Worm (Caenorhabditis elegans): Measurements from ENCODE around the gene lhfp-4.

lhfp-4 gene

ce11 chrIV:17253435-17253834, 21.9 kb upstream of the lhfp-4 start:
- TF ChIP-seq unc-62 (GFP tag; optimal IDR thresholded peaks at IDR 0.05) (no peak), mab-5 (tag; optimal IDR thresholded peaks at IDR 0.05) (no peak), elt-1 (tag; optimal IDR thresholded peaks at IDR 0.05; ENCODE audit: borderline replicate concordance, insufficient read depth) (no peak), blmp-1 (tag; optimal IDR thresholded peaks at IDR 0.05) (no peak), ztf-11 (tag; optimal IDR thresholded peaks at IDR 0.05) (no peak), nhr-28 (tag; optimal IDR thresholded peaks at IDR 0.05) (no peak), mep-1 (tag; optimal IDR thresholded peaks at IDR 0.05) (no peak), sptf-1 (tag; optimal IDR thresholded peaks at IDR 0.05) (no peak)

DNA sequence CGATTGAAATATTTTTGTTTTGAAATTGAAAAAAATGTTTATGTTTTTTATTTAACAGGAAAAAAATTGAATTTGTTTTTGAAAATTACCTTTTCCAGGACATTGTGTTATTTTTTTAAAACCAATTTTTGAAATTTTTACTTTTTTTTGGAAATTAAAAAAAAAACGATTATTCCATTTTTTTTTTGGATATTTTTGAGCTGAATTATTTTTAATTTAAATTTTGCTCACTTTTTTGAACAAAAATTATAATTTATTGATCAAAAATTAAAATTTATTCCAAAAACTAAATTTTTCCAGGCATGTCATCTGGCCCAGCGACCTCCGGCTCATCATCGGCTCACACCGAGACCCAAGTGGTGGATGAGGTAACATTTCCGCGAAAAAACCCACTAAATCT, 20.4 kb upstream of the lhfp-4 start, which contains the start of gene gtf-2E1:
Gene gtf-2E1 (plus strand): TSS at position 301 of the 400 bp plus-strand sequence.
- TF ChIP-seq unc-39 (tag; optimal IDR thresholded peaks at IDR 0.05) (no peak), pha-4 (tag; optimal IDR thresholded peaks at IDR 0.05) (no peak), unc-62 (GFP tag; optimal IDR thresholded peaks at IDR 0.05) (no peak), lsy-2 (tag; optimal IDR thresholded peaks at IDR 0.05) (no peak), lin-13 (tag; optimal IDR thresholded peaks at IDR 0.05) (no peak), ham-2 (GFP tag; optimal IDR thresholded peaks at IDR 0.05) (no peak), M03D4.4 (tag; optimal IDR thresholded peaks at IDR 0.05) (no peak), nhr-2 (tag; optimal IDR thresholded peaks at IDR 0.05) (no peak), ceh-83 (GFP tag; optimal IDR thresholded peaks at IDR 0.05) (no peak)

- TF ChIP-seq lin-13 (tag; optimal IDR thresholded peaks at IDR 0.05) (no peak), nhr-2 (tag; optimal IDR thresholded peaks at IDR 0.05) (no peak), ces-1 (GFP tag; optimal IDR thresholded peaks at IDR 0.05) (no peak), elt-3 (tag; optimal IDR thresholded peaks at IDR 0.05) (no peak), mep-1 (tag; optimal IDR thresholded peaks at IDR 0.05) (no peak), unc-62 (GFP tag; optimal IDR thresholded peaks at IDR 0.05) (no peak), zip-8 (tag; optimal IDR thresholded peaks at IDR 0.05) (no peak), nhr-28 (tag; optimal IDR thresholded peaks at IDR 0.05) (no peak), pha-4 (tag; optimal IDR thresholded peaks at IDR 0.05) (no peak), snpc-4 (tag; optimal IDR thresholded peaks at IDR 0.05) (no peak), sptf-1 (tag; optimal IDR thresholded peaks at IDR 0.05) (no peak), unc-120 (tag; optimal IDR thresholded peaks at IDR 0.05; ENCODE audit: poor library complexity, severe bottlenecking) (no peak), lsy-2 (tag; optimal IDR thresholded peaks at IDR 0.05) (no peak), M03D4.4 (tag; optimal IDR thresholded peaks at IDR 0.05) (no peak), tbx-8 (GFP tag; optimal IDR thresholded peaks at IDR 0.05) (no peak), nhr-12 (tag; optimal IDR thresholded peaks at IDR 0.05) (no peak), unc-39 (tag; optimal IDR thresholded peaks at IDR 0.05) (no peak), elt-1 (tag; optimal IDR thresholded peaks at IDR 0.05; ENCODE audit: borderline replicate concordance, insufficient read depth) (no peak), lin-32 (GFP tag; optimal IDR thresholded peaks at IDR 0.05) (no peak)
Observed at ce11 chrIV:17258824-17259223, 16.6 kb upstream of the lhfp-4 start.

ce11 chrIV:17259310-17259709, 16.1 kb upstream of the lhfp-4 start, which contains the start of gene phyh-1:
Gene phyh-1 (minus strand): TSS chrIV:17259410.
- TF ChIP-seq sptf-1 (tag; optimal IDR thresholded peaks at IDR 0.05) (no peak), elt-1 (tag; optimal IDR thresholded peaks at IDR 0.05; ENCODE audit: borderline replicate concordance, insufficient read depth) (no peak), ham-2 (GFP tag; optimal IDR thresholded peaks at IDR 0.05) (no peak), lin-32 (GFP tag; optimal IDR thresholded peaks at IDR 0.05) (no peak), cnd-1 (tag; optimal IDR thresholded peaks at IDR 0.05) (no peak), blmp-1 (tag; optimal IDR thresholded peaks at IDR 0.05) (no peak), M03D4.4 (tag; optimal IDR thresholded peaks at IDR 0.05) (no peak), snpc-4 (tag; optimal IDR thresholded peaks at IDR 0.05) (no peak), nhr-237 (tag; optimal IDR thresholded peaks at IDR 0.05) (no peak), mls-2 (tag; optimal IDR thresholded peaks at IDR 0.05) (no peak), hlh-1 (tag; optimal IDR thresholded peaks at IDR 0.05) (no peak), ceh-39 (tag; optimal IDR thresholded peaks at IDR 0.05) (no peak), ces-1 (GFP tag; optimal IDR thresholded peaks at IDR 0.05) (no peak), lin-13 (tag; optimal IDR thresholded peaks at IDR 0.05) (no peak), unc-62 (GFP tag; optimal IDR thresholded peaks at IDR 0.05) (no peak), ceh-83 (GFP tag; optimal IDR thresholded peaks at IDR 0.05) (no peak), nhr-28 (tag; optimal IDR thresholded peaks at IDR 0.05) (no peak), ceh-43 (GFP tag; optimal IDR thresholded peaks at IDR 0.05) (no peak), flh-1 (GFP tag; optimal IDR thresholded peaks at IDR 0.05) (no peak)

ce11 chrIV:17262385-17262784, 13.0 kb upstream of the lhfp-4 start, which contains the start of gene ZK550.6:
Gene ZK550.6 (minus strand): TSS chrIV:17262485.
- TF ChIP-seq mls-2 (tag; optimal IDR thresholded peaks at IDR 0.05) (no peak), unc-120 (tag; optimal IDR thresholded peaks at IDR 0.05; ENCODE audit: poor library complexity, severe bottlenecking) (no peak)
